Worm (Caenorhabditis elegans) whole organism, L3 larva: Measurements from ENCODE around the gene R02D5.7.

Experiments
- R02D3.7 ChIP-seq: fragments of 150-350 bp; optimal IDR thresholded peaks from 2 replicates; lab custom pipeline; 2014; ENCODE audit warnings: missing biosample characterization, missing genetic modification characterization
- fos-1 ChIP-seq: fragments of 150-350 bp; optimal IDR thresholded peaks from 2 replicates; lab custom pipeline; 2014; ENCODE audit warnings: missing biosample characterization, missing genetic modification characterization

ce11 chrV:14448669-14449068, 32.6 kb downstream of the R02D5.7 start:
- TF ChIP-seq R02D3.7 (tag; lab: Kevin White, UChicago) (no peak), fos-1 (tag; lab: Kevin White, UChicago) (no peak)
